Worm (Caenorhabditis elegans) whole organism, L1 larva: ENCODE measurements around the gene timp-1.

Experiments
- blmp-1 ChIP-seq: fragments of 150-350 bp; optimal IDR thresholded peaks from 2 replicates; lab custom pipeline; 2014; ENCODE audit warnings: missing biosample characterization, missing genetic modification characterization
- ces-1 ChIP-seq: fragments of 150-350 bp; optimal IDR thresholded peaks from 2 replicates; lab custom pipeline; 2014; ENCODE audit warnings: missing biosample characterization, missing genetic modification reagents, missing genetic modification characterization
- efl-1 ChIP-seq, 4 experiments: fragments of 150-350 bp; optimal IDR thresholded peaks in 3 of 4; peaks in 1 of 4; 1 replicate in 1 of 4; 2 replicates in 3 of 4; lab custom pipeline; 2014; ENCODE audit warnings: missing biosample characterization in 2 of 4, missing genetic modification characterization in 2 of 4, missing genetic modification reagents in 2 of 4
- elt-2 ChIP-seq: sonication (generic microtip); optimal IDR thresholded peaks from 2 replicates; lab custom pipeline; 2016; ENCODE audit warnings: missing genetic modification characterization, mild to moderate bottlenecking, inconsistent platforms, missing compliant biosample characterization, missing genetic modification reagents
- ets-5 ChIP-seq: fragments of 200-800 bp; sonication (Bioruptor generic); IDR thresholded peaks from 2 replicates; pipeline ENCODE4 v1.3.6; 2022; ENCODE audit warnings: missing genetic modification characterization, missing compliant biosample characterization
- fkh-8 ChIP-seq: sonication (generic microtip); optimal IDR thresholded peaks from 2 replicates; lab custom pipeline; 2016; ENCODE audit warnings: mild to moderate bottlenecking, missing genetic modification characterization, missing compliant biosample characterization
- fos-1 ChIP-seq: fragments of 150-350 bp; optimal IDR thresholded peaks from 2 replicates; lab custom pipeline; 2014; ENCODE audit warnings: missing biosample characterization, missing genetic modification characterization
- grh-1 ChIP-seq: fragments of 200-800 bp; sonication (Bioruptor generic); IDR thresholded peaks from 2 replicates; pipeline ENCODE4 v1.3.6; 2022; ENCODE audit warnings: missing genetic modification reagents, missing genetic modification characterization, missing compliant biosample characterization
- hlh-17 ChIP-seq: fragments of 200-800 bp; sonication (Bioruptor generic); optimal IDR thresholded peaks from 2 replicates; lab custom pipeline; 2018; ENCODE audit warnings: missing genetic modification characterization, mild to moderate bottlenecking, missing compliant biosample characterization, moderate library complexity, borderline replicate concordance
- hpl-2 ChIP-seq: fragments of 150-350 bp; optimal IDR thresholded peaks from 2 replicates; lab custom pipeline; 2014; ENCODE audit warnings: missing biosample characterization, missing genetic modification reagents, missing genetic modification characterization
- lin-14 ChIP-seq: fragments of 200-800 bp; sonication (Bioruptor generic); optimal IDR thresholded peaks from 2 replicates; lab custom pipeline; 2018; ENCODE audit warnings: mild to moderate bottlenecking, missing genetic modification characterization, moderate library complexity, missing compliant biosample characterization
- lir-3 ChIP-seq: sonication (generic microtip); optimal IDR thresholded peaks from 2 replicates; lab custom pipeline; 2016; ENCODE audit warnings: mild to moderate bottlenecking, missing genetic modification characterization, moderate library complexity, missing compliant biosample characterization; ENCODE audit not compliant: poor library complexity
- mab-9 ChIP-seq: fragments of 200-800 bp; sonication (Bioruptor generic); IDR thresholded peaks from 2 replicates; pipeline ENCODE4 v1.3.6; 2022; ENCODE audit warnings: missing genetic modification reagents, missing genetic modification characterization, missing compliant biosample characterization
- nhr-28 ChIP-seq: fragments of 150-350 bp; optimal IDR thresholded peaks from 2 replicates; lab custom pipeline; 2014; ENCODE audit warnings: missing biosample characterization, missing genetic modification characterization
- nhr-47 ChIP-seq: sonication (generic microtip); optimal IDR thresholded peaks from 2 replicates; lab custom pipeline; 2016; ENCODE audit warnings: mild to moderate bottlenecking, missing genetic modification characterization, moderate library complexity, missing compliant biosample characterization
- nhr-76 ChIP-seq: sonication (generic microtip); optimal IDR thresholded peaks from 2 replicates; lab custom pipeline; 2017; ENCODE audit warnings: missing biosample characterization, missing genetic modification characterization
- nhr-84 ChIP-seq: sonication (generic microtip); optimal IDR thresholded peaks from 2 replicates; lab custom pipeline; 2017; ENCODE audit warnings: missing biosample characterization, missing genetic modification characterization
- pqm-1 ChIP-seq: sonication (generic microtip); optimal IDR thresholded peaks from 3 replicates; lab custom pipeline; 2017; ENCODE audit warnings: missing biosample characterization, missing genetic modification characterization
- sox-4 ChIP-seq: sonication (generic microtip); optimal IDR thresholded peaks from 2 replicates; lab custom pipeline; 2016; ENCODE audit warnings: missing genetic modification characterization, missing compliant biosample characterization
- unc-86 ChIP-seq: sonication (generic microtip); optimal IDR thresholded peaks from 2 replicates; lab custom pipeline; 2016; ENCODE audit warnings: missing genetic modification characterization, missing compliant biosample characterization
- vab-15 ChIP-seq: sonication (generic microtip); optimal IDR thresholded peaks from 2 replicates; lab custom pipeline; 2017; ENCODE audit warnings: missing genotype, mild to moderate bottlenecking, missing genetic modification characterization, missing compliant biosample characterization
- zag-1 ChIP-seq: fragments of 150-350 bp; optimal IDR thresholded peaks from 2 replicates; lab custom pipeline; 2014; ENCODE audit warnings: missing biosample characterization, missing genetic modification characterization
- ztf-4 ChIP-seq: fragments of 150-350 bp; optimal IDR thresholded peaks from 2 replicates; lab custom pipeline; 2014; ENCODE audit warnings: missing biosample characterization, missing genetic modification characterization

timp-1 gene

ce11 chrV:8252532-8252931, 45.5 kb downstream of the timp-1 start (continued):
- TF ChIP-seq sox-4: no peak
- TF ChIP-seq blmp-1 (tag; lab: Kevin White, UChicago): no peak
- peak; percentile 70 for TF ChIP-seq lin-14 (GFP tag; lab: Kevin White, UChicago)
- TF ChIP-seq unc-86 (tag; lab: Kevin White, UChicago): no peak
- no peak for TF ChIP-seq lir-3
- TF ChIP-seq ets-5 (GFP tag; lab: Robert Waterston, UW): no peak
- no peak for TF ChIP-seq grh-1 (GFP tag; lab: Robert Waterston, UW)
- no peak for TF ChIP-seq ces-1 (GFP tag; lab: Kevin White, UChicago)
- TF ChIP-seq elt-2: no peak
- TF ChIP-seq ztf-4 (tag; lab: Kevin White, UChicago): no peak
- no peak for TF ChIP-seq pqm-1 (tag; lab: Kevin White, UChicago)
- TF ChIP-seq fkh-8 (tag; lab: Kevin White, UChicago): no peak
- TF ChIP-seq hlh-17 (GFP tag; lab: Kevin White, UChicago): no peak
- TF ChIP-seq nhr-76: no peak
- TF ChIP-seq nhr-28: no peak

- TF ChIP-seq lin-14 (GFP tag; lab: Kevin White, UChicago) (peak; percentile 18), nhr-84 (tag; lab: Kevin White, UChicago) (no peak), efl-1 (optimal IDR thresholded peaks at IDR 0.05; lab: Kevin White, UChicago) (no peak), efl-1 (GFP tag; optimal IDR thresholded peaks at IDR 0.05 in 1 of 2; lab: Kevin White, UChicago) (peak in 1 of 2 experiments; percentile 41)
These were observed 46.9 kb downstream of the timp-1 start for ce11 chrV:8253946-8254345.

- no peak for TF ChIP-seq nhr-47
- no peak for TF ChIP-seq hpl-2
- no peak for TF ChIP-seq fkh-8 (tag; lab: Kevin White, UChicago)
- TF ChIP-seq blmp-1 (tag; lab: Kevin White, UChicago): peak; percentile 68
- no peak for TF ChIP-seq fos-1 (tag; lab: Kevin White, UChicago)
- TF ChIP-seq vab-15: no peak
- peak; percentile 6 for TF ChIP-seq lin-14 (GFP tag; lab: Kevin White, UChicago)
- no peak for TF ChIP-seq mab-9 (GFP tag; lab: Robert Waterston, UW)
- TF ChIP-seq zag-1 (tag; lab: Kevin White, UChicago): no peak
These were observed 47.9 kb downstream of the timp-1 start for ce11 chrV:8254973-8255372.
